Worm (Caenorhabditis elegans): ENCODE measurements around the gene clec-261.

The clec-261 gene

DNA sequence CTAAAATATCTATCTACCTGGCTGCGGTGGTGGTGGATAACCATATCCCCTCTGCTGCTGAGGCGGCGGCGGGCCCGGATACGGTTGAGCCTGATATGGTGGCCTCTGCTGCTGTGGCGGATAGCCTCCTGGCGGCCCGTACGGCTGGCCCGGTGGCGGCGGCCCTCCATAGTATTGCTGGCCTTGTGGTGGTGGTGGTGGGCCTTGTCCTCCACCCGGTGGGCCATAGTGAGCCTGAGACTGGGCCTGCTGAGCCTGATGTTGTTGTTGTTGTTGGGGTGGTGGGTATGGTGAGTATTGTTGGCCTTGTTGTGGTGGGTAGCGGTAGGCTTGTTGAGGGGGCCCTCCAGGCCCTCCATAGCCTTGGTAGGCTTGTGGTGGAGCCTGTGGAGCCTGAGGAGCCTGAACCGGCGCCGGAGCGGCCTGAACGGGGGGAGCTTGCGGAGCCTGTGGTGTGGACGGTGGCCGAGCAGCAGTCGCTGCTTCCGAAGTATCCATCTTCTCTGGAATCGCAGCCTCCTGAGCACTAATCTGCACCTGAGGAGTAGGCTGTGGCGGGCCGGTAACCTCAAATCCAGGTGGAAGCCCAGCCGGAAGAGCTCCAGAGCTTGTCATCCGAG is 52.9 kb downstream of the clec-261 start:
- TF ChIP-seq fkh-10 (GFP tag; optimal IDR thresholded peaks at IDR 0.05) (no peak), nhr-19 (GFP tag; conservative IDR thresholded peaks at IDR 0.05) (no peak), ets-5 (GFP tag; IDR thresholded peaks at IDR 0.05) (0 out of 2 replicates have a peak, but pooled peaks have one; percentile 63)

Data from whole organism, L1 larva.